Fruit fly (Drosophila melanogaster) whole organism, embryonic: ENCODE data around the gene Spn28B.

Experiments
- Awh ChIP-seq: fragments of 200-800 bp; sonication (Bioruptor generic); IDR thresholded peaks from 2 replicates; pipeline ENCODE4, ENCODE4 v1.3.6; 2022; ENCODE audit warnings: missing biosample characterization, missing genetic modification characterization
- B-H2 ChIP-seq: fragments of 200-800 bp; sonication (Bioruptor generic); optimal IDR thresholded peaks from 2 replicates; lab custom pipeline; 2018; ENCODE audit warnings: missing biosample characterization, mild to moderate bottlenecking, missing genetic modification characterization
- BEAF-32 ChIP-seq: fragments of 200-800 bp; sonication (Bioruptor generic); optimal IDR thresholded peaks from 3 replicates; lab custom pipeline; 2017; ENCODE audit warnings: missing biosample characterization, missing genetic modification characterization, mild to moderate bottlenecking, moderate library complexity, missing genetic modification reagents
- CG10209 ChIP-seq: fragments of 200-800 bp; sonication (Bioruptor generic); optimal IDR thresholded peaks from 3 replicates; lab custom pipeline; 2017; ENCODE audit warnings: missing biosample characterization, mild to moderate bottlenecking, missing genetic modification characterization, missing genetic modification reagents
- CG11085 ChIP-seq: fragments of 200-800 bp; sonication (Bioruptor generic); IDR thresholded peaks from 2 replicates; pipeline ENCODE4 v1.3.6; 2022; ENCODE audit warnings: missing biosample characterization, missing genetic modification characterization
- CG11247 ChIP-seq: fragments of 200-800 bp; sonication (Bioruptor generic); IDR thresholded peaks from 2 replicates; pipeline ENCODE4 v1.3.6; 2022; ENCODE audit warnings: missing biosample characterization, missing genetic modification characterization
- CG13287 ChIP-seq: fragments of 200-800 bp; sonication (Bioruptor generic); IDR thresholded peaks from 2 replicates; pipeline ENCODE4 v1.3.6; 2022; ENCODE audit warnings: missing biosample characterization, missing genetic modification characterization; ENCODE audit not compliant: partially characterized antibody
- CG15601 ChIP-seq: fragments of 200-800 bp; sonication (Bioruptor generic); optimal IDR thresholded peaks from 3 replicates; lab custom pipeline; 2019; ENCODE audit warnings: missing biosample characterization, mild to moderate bottlenecking, missing genetic modification characterization, moderate library complexity
- CG16779 ChIP-seq: fragments of 200-800 bp; sonication (Bioruptor generic); IDR thresholded peaks from 2 replicates; pipeline ENCODE4 v1.3.6; 2022; ENCODE audit warnings: missing biosample characterization, missing genetic modification characterization
- CG16815 ChIP-seq: fragments of 200-800 bp; sonication (Bioruptor generic); optimal IDR thresholded peaks from 3 replicates; lab custom pipeline; 2017; ENCODE audit warnings: missing biosample characterization, mild to moderate bottlenecking, missing genetic modification characterization
- CG17328 ChIP-seq: fragments of 200-800 bp; sonication (Bioruptor generic); IDR thresholded peaks from 2 replicates; pipeline ENCODE4 v1.3.6; 2022; ENCODE audit warnings: missing biosample characterization, missing genetic modification characterization
- CG1832 ChIP-seq: fragments of 200-800 bp; sonication (Bioruptor generic); optimal IDR thresholded peaks from 2 replicates; lab custom pipeline; 2017; ENCODE audit warnings: missing biosample characterization, mild to moderate bottlenecking, missing genetic modification characterization, inconsistent platforms
- CG2120 ChIP-seq: fragments of 200-800 bp; sonication (Bioruptor generic); optimal IDR thresholded peaks from 3 replicates; lab custom pipeline; 2016; ENCODE audit warnings: missing biosample characterization, missing genetic modification characterization
- CG2889 ChIP-seq: fragments of 200-800 bp; sonication (Bioruptor generic); IDR thresholded peaks from 3 replicates; pipeline ENCODE4 v1.3.6; 2022; ENCODE audit warnings: missing biosample characterization, missing genetic modification characterization
- CG30403 ChIP-seq: fragments of 200-800 bp; sonication (Bioruptor generic); optimal IDR thresholded peaks from 3 replicates; lab custom pipeline; 2016; ENCODE audit warnings: missing biosample characterization, missing genetic modification characterization
- CG3407 ChIP-seq: fragments of 200-800 bp; sonication (Bioruptor generic); optimal IDR thresholded peaks from 2 replicates; lab custom pipeline; 2018; ENCODE audit warnings: missing biosample characterization, mild to moderate bottlenecking, missing genetic modification characterization
- CG34376 ChIP-seq: fragments of 200-800 bp; sonication (Bioruptor generic); optimal IDR thresholded peaks from 2 replicates; lab custom pipeline; 2018; ENCODE audit warnings: missing biosample characterization, mild to moderate bottlenecking, missing genetic modification characterization
- CG4360 ChIP-seq: fragments of 200-800 bp; sonication (Bioruptor generic); IDR thresholded peaks from 2 replicates; pipeline ENCODE4 v1.3.6; 2022; ENCODE audit warnings: missing biosample characterization, missing genetic modification characterization
- CG43689 ChIP-seq: fragments of 200-800 bp; sonication (Bioruptor generic); IDR thresholded peaks from 2 replicates; pipeline ENCODE4 v1.3.6; 2022; ENCODE audit warnings: missing biosample characterization, missing genetic modification characterization
- CG4730 ChIP-seq: fragments of 200-800 bp; sonication (Bioruptor generic); IDR thresholded peaks from 2 replicates; pipeline ENCODE4 v1.3.6; 2022; ENCODE audit warnings: missing biosample characterization, missing genetic modification characterization
- CG4854 ChIP-seq: fragments of 200-800 bp; sonication (Bioruptor generic); optimal IDR thresholded peaks from 2 replicates; lab custom pipeline; 2016; ENCODE audit warnings: missing biosample characterization, missing genetic modification characterization, inconsistent platforms
- CG6813 ChIP-seq: fragments of 200-800 bp; sonication (Bioruptor generic); optimal IDR thresholded peaks from 2 replicates; lab custom pipeline; 2017; ENCODE audit warnings: missing biosample characterization, missing genetic modification characterization, mild to moderate bottlenecking, moderate library complexity, missing genetic modification reagents
- CG6854 ChIP-seq: fragments of 200-800 bp; sonication (Bioruptor generic); optimal IDR thresholded peaks from 3 replicates; lab custom pipeline; 2017; ENCODE audit warnings: missing biosample characterization, mild to moderate bottlenecking, missing genetic modification characterization
- CG7357 ChIP-seq: fragments of 200-800 bp; sonication (Bioruptor generic); IDR thresholded peaks from 3 replicates; pipeline ENCODE4 v1.3.6; 2022; ENCODE audit warnings: missing biosample characterization, missing genetic modification characterization
- CG8290 ChIP-seq, 3 experiments: fragments of 200-800 bp; sonication (Bioruptor generic); optimal IDR thresholded peaks; 2 replicates each; lab custom pipeline; 2016 to 2019; ENCODE audit warnings: missing biosample characterization in 3 of 3, missing genetic modification characterization in 3 of 3, mild to moderate bottlenecking in 2 of 3, moderate library complexity in 1 of 3
- CG9797 ChIP-seq: fragments of 200-800 bp; sonication (Bioruptor generic); optimal IDR thresholded peaks from 3 replicates; lab custom pipeline; 2018; ENCODE audit warnings: missing biosample characterization, mild to moderate bottlenecking, missing genetic modification characterization
- HmgD ChIP-seq: fragments of 200-800 bp; sonication (Bioruptor generic); optimal IDR thresholded peaks from 3 replicates; lab custom pipeline; 2016; ENCODE audit warnings: missing biosample characterization, missing genetic modification characterization
- Hr39 ChIP-seq: fragments of >200 bp; optimal IDR thresholded peaks from 2 replicates; lab custom pipeline; 2017
- Kr ChIP-seq: fragments of 200-800 bp; sonication (Bioruptor generic); optimal IDR thresholded peaks from 2 replicates; lab custom pipeline; 2017; ENCODE audit warnings: missing biosample characterization, mild to moderate bottlenecking, missing genetic modification characterization
- MESR4 ChIP-seq: fragments of 200-800 bp; sonication (Bioruptor generic); optimal IDR thresholded peaks from 2 replicates; lab custom pipeline; 2018; ENCODE audit warnings: missing biosample characterization, mild to moderate bottlenecking, missing genetic modification characterization, moderate library complexity
- NC2α ChIP-seq: fragments of 200-800 bp; sonication (Bioruptor generic); optimal IDR thresholded peaks from 2 replicates; lab custom pipeline; 2016; ENCODE audit warnings: missing biosample characterization, missing genetic modification characterization
- Ptx1 ChIP-seq: fragments of 200-800 bp; sonication (Bioruptor generic); IDR thresholded peaks from 2 replicates; pipeline ENCODE4 v1.3.6; 2022; ENCODE audit warnings: missing biosample characterization, missing genetic modification characterization
- Sox102F ChIP-seq: fragments of 200-800 bp; sonication (Bioruptor generic); optimal IDR thresholded peaks from 2 replicates; lab custom pipeline; 2018; ENCODE audit warnings: missing biosample characterization, mild to moderate bottlenecking, missing genetic modification characterization, moderate library complexity
- Stat92E ChIP-seq, 3 experiments: fragments of >200 bp in 2 of 3; fragments of 200-800 bp in 1 of 3; sonication (Bioruptor generic) in 1 of 3; optimal IDR thresholded peaks; 2 replicates each; lab custom pipeline; 2017 to 2019; ENCODE audit warnings: missing biosample characterization in 3 of 3, missing genetic modification characterization in 3 of 3, mild to moderate bottlenecking in 1 of 3, moderate library complexity in 1 of 3
- cg ChIP-seq: fragments of 200-800 bp; sonication (Bioruptor generic); optimal IDR thresholded peaks from 3 replicates; lab custom pipeline; 2019; ENCODE audit warnings: missing biosample characterization, mild to moderate bottlenecking, missing genetic modification characterization, moderate library complexity
- croc ChIP-seq: fragments of 200-800 bp; sonication (Bioruptor generic); conservative IDR thresholded peaks from 3 replicates; pipeline ENCODE4 v1.3.6; 2022; ENCODE audit warnings: missing biosample characterization, missing genetic modification characterization
- da ChIP-seq: fragments of 200-800 bp; sonication (Bioruptor generic); optimal IDR thresholded peaks from 2 replicates; lab custom pipeline; 2016; ENCODE audit warnings: missing biosample characterization, missing genetic modification characterization
- dati ChIP-seq: fragments of 200-800 bp; sonication (Bioruptor generic); IDR thresholded peaks from 2 replicates; pipeline ENCODE4 v1.3.6; 2022; ENCODE audit warnings: missing biosample characterization, missing genetic modification characterization
- disco-r ChIP-seq: fragments of 200-800 bp; sonication (Bioruptor generic); optimal IDR thresholded peaks from 2 replicates; lab custom pipeline; 2016; ENCODE audit warnings: missing biosample characterization, missing genetic modification characterization
- ewg ChIP-seq: fragments of 200-800 bp; sonication (Bioruptor generic); optimal IDR thresholded peaks from 3 replicates; lab custom pipeline; 2017; ENCODE audit warnings: mild to moderate bottlenecking, missing biosample characterization, missing genetic modification reagents, missing genetic modification characterization
- fd3F ChIP-seq: fragments of 200-800 bp; sonication (Bioruptor generic); optimal IDR thresholded peaks from 2 replicates; lab custom pipeline; 2018; ENCODE audit warnings: missing biosample characterization, mild to moderate bottlenecking, missing genetic modification characterization, moderate library complexity
- grn ChIP-seq: fragments of 200-800 bp; sonication (Bioruptor generic); optimal IDR thresholded peaks from 3 replicates; lab custom pipeline; 2017; ENCODE audit warnings: missing biosample characterization, missing genetic modification characterization
- gsb ChIP-seq: fragments of 200-800 bp; sonication (Bioruptor generic); IDR thresholded peaks from 2 replicates; pipeline ENCODE4 v1.3.6; 2022; ENCODE audit warnings: missing biosample characterization, missing genetic modification characterization
- kay ChIP-seq: fragments of 200-800 bp; sonication (Bioruptor generic); optimal IDR thresholded peaks from 2 replicates; lab custom pipeline; 2016; ENCODE audit warnings: missing biosample characterization, missing genetic modification characterization
- ro ChIP-seq: fragments of 200-800 bp; sonication (Bioruptor generic); IDR thresholded peaks from 2 replicates; pipeline ENCODE4 v1.3.6; 2022; ENCODE audit warnings: missing biosample characterization, missing genetic modification characterization
- run ChIP-seq: fragments of 200-800 bp; sonication (Bioruptor generic); optimal IDR thresholded peaks from 3 replicates; lab custom pipeline; 2018; ENCODE audit warnings: missing biosample characterization, mild to moderate bottlenecking, missing genetic modification characterization
- schlank ChIP-seq: fragments of 200-800 bp; sonication (Bioruptor generic); optimal IDR thresholded peaks from 2 replicates; lab custom pipeline; 2018; ENCODE audit warnings: missing biosample characterization, mild to moderate bottlenecking, missing genetic modification characterization
- slbo ChIP-seq: fragments of 200-800 bp; sonication (Bioruptor generic); IDR thresholded peaks from 2 replicates; pipeline ENCODE4 v1.3.6; 2022; ENCODE audit warnings: missing biosample characterization, missing genetic modification characterization
- trh ChIP-seq: fragments of 200-800 bp; sonication (Bioruptor generic); optimal IDR thresholded peaks from 2 replicates; lab custom pipeline; 2016; ENCODE audit warnings: missing biosample characterization, missing genetic modification characterization
- yki ChIP-seq: fragments of >200 bp; optimal IDR thresholded peaks from 3 replicates; lab custom pipeline; 2018
- zf30C ChIP-seq: fragments of 200-800 bp; sonication (Bioruptor generic); optimal IDR thresholded peaks from 3 replicates; lab custom pipeline; 2018; ENCODE audit warnings: missing biosample characterization, mild to moderate bottlenecking, missing genetic modification characterization

The Spn28B gene

dm6 chr2L:7564856-7565255, 16.9 kb upstream of the Spn28B start (continued):
- TF ChIP-seq cg (GFP tag; lab: Kevin White, UChicago) = no peak
- TF ChIP-seq CG7357 (GFP tag; lab: Robert Waterston, UW) = peak; percentile 48; the same call in 1 of the 3 replicates
- no peak for TF ChIP-seq gsb
- TF ChIP-seq CG16815 (GFP tag; lab: Kevin White, UChicago) = peak; percentile 72
- no peak for TF ChIP-seq CG13287 (GFP tag; lab: Robert Waterston, UW)
- no peak for TF ChIP-seq CG2889 (GFP tag; lab: Robert Waterston, UW)
- peak; percentile 69 for TF ChIP-seq slbo
- TF ChIP-seq CG8290 (GFP tag; optimal IDR thresholded peaks at IDR 0.05; lab: Kevin White, UChicago) = peak; percentile 65
- peak in 1 of 2 experiments; percentile 16 for TF ChIP-seq CG8290 (tag; optimal IDR thresholded peaks at IDR 0.05; lab: Kevin White, UChicago)
- TF ChIP-seq HmgD = no peak
- TF ChIP-seq kay (GFP tag; lab: Kevin White, UChicago) = peak; percentile 28
- peak; percentile 62 for TF ChIP-seq CG2120 (GFP tag; lab: Kevin White, UChicago)
- peak; percentile 24 for TF ChIP-seq CG4854 (GFP tag; lab: Kevin White, UChicago)
- peak; percentile 56 for TF ChIP-seq CG30403 (GFP tag; lab: Kevin White, UChicago)
- peak; percentile 43 for TF ChIP-seq ewg (GFP tag; lab: Kevin White, UChicago)
- TF ChIP-seq grn (GFP tag; lab: Kevin White, UChicago) = no peak
- no peak for TF ChIP-seq CG11085 (GFP tag; lab: Robert Waterston, UW)
- peak; percentile 71 for TF ChIP-seq CG17328
- no peak for TF ChIP-seq disco-r (GFP tag; lab: Kevin White, UChicago)
- TF ChIP-seq CG6854 = peak; percentile 36
- peak; percentile 51 for TF ChIP-seq CG3407 (GFP tag; lab: Kevin White, UChicago)
- TF ChIP-seq CG9797 = no peak
- TF ChIP-seq B-H2 (GFP tag; lab: Kevin White, UChicago) = no peak
- no peak for TF ChIP-seq run (tag; lab: Kevin White, UChicago)
- TF ChIP-seq Stat92E (GFP tag; optimal IDR thresholded peaks at IDR 0.05; lab: Kevin White, UChicago) = no peak
- peak; percentile 45; the same call in 1 of the 2 replicates for TF ChIP-seq dati
- peak; percentile 63 for TF ChIP-seq CG15601
- no peak for TF ChIP-seq CG4360 (GFP tag; lab: Robert Waterston, UW)
- TF ChIP-seq CG16779 (GFP tag; lab: Robert Waterston, UW) = no peak
- peak; percentile 66 for TF ChIP-seq Sox102F (GFP tag; lab: Kevin White, UChicago)
- peak; percentile 61 for TF ChIP-seq NC2α
- TF ChIP-seq CG4730 (GFP tag; lab: Robert Waterston, UW) = peak; percentile 66
- no peak for TF ChIP-seq MESR4
- no peak for TF ChIP-seq BEAF-32
- TF ChIP-seq croc (GFP tag; lab: Robert Waterston, UW) = peak; percentile 73
- no peak for TF ChIP-seq CG43689
- no peak for TF ChIP-seq Kr (GFP tag; lab: Kevin White, UChicago)
- TF ChIP-seq fd3F = peak; percentile 17
- TF ChIP-seq CG11247 = peak; percentile 47; the same call in 1 of the 2 replicates
- TF ChIP-seq yki (lab: Kevin White, UChicago) = no peak
- peak; percentile 79 for TF ChIP-seq Awh (GFP tag; lab: Robert Waterston, UW)
- TF ChIP-seq Hr39 (lab: Kevin White, UChicago) = no peak
- no peak for TF ChIP-seq CG1832 (GFP tag; lab: Kevin White, UChicago)
- no peak for TF ChIP-seq ro (GFP tag; lab: Robert Waterston, UW)
- TF ChIP-seq CG6813 (GFP tag; lab: Kevin White, UChicago) = peak; percentile 71
- peak; percentile 81 for TF ChIP-seq zf30C (GFP tag; lab: Kevin White, UChicago)
- TF ChIP-seq CG10209 (GFP tag; lab: Kevin White, UChicago) = peak; percentile 71
- TF ChIP-seq Ptx1 = peak; percentile 69
- no peak for TF ChIP-seq schlank (tag; lab: Kevin White, UChicago)
- peak; percentile 28 for TF ChIP-seq da (GFP tag; lab: Kevin White, UChicago)
- TF ChIP-seq trh (GFP tag; lab: Kevin White, UChicago) = peak; percentile 41
- TF ChIP-seq CG34376 (GFP tag; lab: Kevin White, UChicago) = no peak
